Worm (Caenorhabditis elegans) whole organism, L3 larva: Measurements from ENCODE around the gene nlp-43.

Source experiments
- R02D3.7 ChIP-seq: fragments of 150-350 bp; optimal IDR thresholded peaks from 2 replicates; lab custom pipeline; 2014; ENCODE audit warnings: missing biosample characterization, missing genetic modification characterization
- ZK546.5 ChIP-seq: sonication (generic microtip); optimal IDR thresholded peaks from 2 replicates; lab custom pipeline; 2017; ENCODE audit warnings: missing biosample characterization, missing genetic modification characterization
- aly-2 ChIP-seq: fragments of 150-350 bp; optimal IDR thresholded peaks from 2 replicates; lab custom pipeline; 2014; ENCODE audit warnings: missing biosample characterization, missing genetic modification characterization
- ama-1 ChIP-seq: fragments of 150-350 bp; optimal IDR thresholded peaks from 2 replicates; lab custom pipeline; 2018
- ceh-16 ChIP-seq: sonication (generic microtip); optimal IDR thresholded peaks from 2 replicates; lab custom pipeline; 2017; ENCODE audit warnings: missing biosample characterization, missing genetic modification characterization
- ceh-28 ChIP-seq: fragments of 150-350 bp; optimal IDR thresholded peaks from 2 replicates; lab custom pipeline; 2014; ENCODE audit warnings: missing biosample characterization, missing genetic modification reagents, missing genetic modification characterization
- ceh-82 ChIP-seq: fragments of 150-350 bp; optimal IDR thresholded peaks from 2 replicates; lab custom pipeline; 2014; ENCODE audit warnings: missing biosample characterization, missing genetic modification characterization
- ceh-9 ChIP-seq: sonication (generic microtip); optimal IDR thresholded peaks from 2 replicates; lab custom pipeline; 2018; ENCODE audit warnings: missing biosample characterization, missing genetic modification characterization
- daf-12 ChIP-seq: fragments of 150-350 bp; optimal IDR thresholded peaks from 2 replicates; lab custom pipeline; 2014; ENCODE audit warnings: missing biosample characterization, missing genetic modification reagents, missing genetic modification characterization
- egl-27 ChIP-seq: sonication (generic microtip); optimal IDR thresholded peaks from 4 replicates; lab custom pipeline; 2017; ENCODE audit warnings: missing biosample characterization, missing genetic modification reagents, missing genetic modification characterization
- egl-5 ChIP-seq: fragments of 150-350 bp; optimal IDR thresholded peaks from 2 replicates; lab custom pipeline; 2017; ENCODE audit warnings: missing biosample characterization, missing genetic modification reagents, missing genetic modification characterization, inconsistent platforms
- elt-1 ChIP-seq: fragments of 150-350 bp; optimal IDR thresholded peaks from 2 replicates; lab custom pipeline; 2014; ENCODE audit warnings: missing biosample characterization, missing genetic modification characterization
- elt-2 ChIP-seq: sonication (generic microtip); optimal IDR thresholded peaks from 2 replicates; lab custom pipeline; 2016; ENCODE audit warnings: missing genetic modification reagents, mild to moderate bottlenecking, missing genetic modification characterization, missing compliant biosample characterization
- elt-3 ChIP-seq, 3 experiments: fragments of 150-350 bp in 1 of 3; sonication (generic microtip) in 2 of 3; optimal IDR thresholded peaks; 2 replicates in 2 of 3; 4 replicates in 1 of 3; lab custom pipeline; 2014 to 2017; ENCODE audit warnings: missing biosample characterization in 3 of 3, missing genetic modification characterization in 3 of 3
- eor-1 ChIP-seq, 2 experiments: fragments of 150-350 bp; optimal IDR thresholded peaks; 2 replicates each; lab custom pipeline; 2014 to 2018; ENCODE audit warnings: missing biosample characterization in 2 of 2, missing genetic modification characterization in 2 of 2
- fkh-10 ChIP-seq: sonication (generic microtip); optimal IDR thresholded peaks from 2 replicates; lab custom pipeline; 2017; ENCODE audit warnings: missing biosample characterization, missing genetic modification reagents, missing genetic modification characterization
- fkh-2 ChIP-seq: fragments of 150-350 bp; optimal IDR thresholded peaks from 2 replicates; lab custom pipeline; 2014; ENCODE audit warnings: missing biosample characterization, missing genetic modification reagents, missing genetic modification characterization
- fos-1 ChIP-seq: fragments of 150-350 bp; optimal IDR thresholded peaks from 2 replicates; lab custom pipeline; 2014; ENCODE audit warnings: missing biosample characterization, missing genetic modification characterization
- hmg-11 ChIP-seq: sonication (generic microtip); optimal IDR thresholded peaks from 2 replicates; lab custom pipeline; 2016; ENCODE audit warnings: missing genetic modification characterization, missing compliant biosample characterization
- jun-1 ChIP-seq: fragments of 150-350 bp; optimal IDR thresholded peaks from 2 replicates; lab custom pipeline; 2014; ENCODE audit warnings: missing biosample characterization, missing genetic modification reagents, missing genetic modification characterization
- lin-15B ChIP-seq: fragments of 150-350 bp; optimal IDR thresholded peaks from 2 replicates; lab custom pipeline; 2014; ENCODE audit warnings: missing biosample characterization, missing genetic modification characterization
- lin-39 ChIP-seq: fragments of 150-350 bp; optimal IDR thresholded peaks from 2 replicates; lab custom pipeline; 2018; ENCODE audit warnings: missing biosample characterization, missing genetic modification reagents, missing genetic modification characterization
- lsy-12 ChIP-seq: sonication (generic microtip); optimal IDR thresholded peaks from 2 replicates; lab custom pipeline; 2016; ENCODE audit warnings: mild to moderate bottlenecking, missing genetic modification characterization, missing compliant biosample characterization
- mdl-1 ChIP-seq: fragments of 150-350 bp; optimal IDR thresholded peaks from 2 replicates; lab custom pipeline; 2014; ENCODE audit warnings: missing biosample characterization, missing genetic modification characterization
- mml-1 ChIP-seq: fragments of 150-350 bp; sonication (generic microtip); optimal IDR thresholded peaks from 3 replicates; lab custom pipeline; 2014; ENCODE audit warnings: missing biosample characterization, missing genetic modification characterization
- nfya-1 ChIP-seq: sonication (generic microtip); optimal IDR thresholded peaks from 2 replicates; lab custom pipeline; 2017; ENCODE audit warnings: missing genetic modification characterization, mild to moderate bottlenecking, missing compliant biosample characterization, antibody characterized with exemption, moderate library complexity; ENCODE audit not compliant: insufficient read depth
- nhr-11 ChIP-seq: fragments of 150-350 bp; optimal IDR thresholded peaks from 2 replicates; lab custom pipeline; 2014; ENCODE audit warnings: missing biosample characterization, missing genetic modification characterization
- nhr-12 ChIP-seq: fragments of 150-350 bp; optimal IDR thresholded peaks from 2 replicates; lab custom pipeline; 2014; ENCODE audit warnings: missing biosample characterization, missing genetic modification characterization
- nhr-23 ChIP-seq: fragments of 150-350 bp; optimal IDR thresholded peaks from 2 replicates; lab custom pipeline; 2014; ENCODE audit warnings: missing biosample characterization, missing genetic modification reagents, missing genetic modification characterization
- nhr-237 ChIP-seq: fragments of 150-350 bp; optimal IDR thresholded peaks from 2 replicates; lab custom pipeline; 2014; ENCODE audit warnings: missing biosample characterization, missing genetic modification characterization
- nhr-25 ChIP-seq: sonication (generic microtip); optimal IDR thresholded peaks from 2 replicates; lab custom pipeline; 2017; ENCODE audit warnings: missing biosample characterization, missing genetic modification characterization
- nhr-28 ChIP-seq: fragments of 150-350 bp; optimal IDR thresholded peaks from 2 replicates; lab custom pipeline; 2014; ENCODE audit warnings: missing biosample characterization, missing genetic modification characterization
- nhr-43 ChIP-seq: sonication (generic microtip); optimal IDR thresholded peaks from 2 replicates; lab custom pipeline; 2016; ENCODE audit warnings: mild to moderate bottlenecking, missing genetic modification characterization, missing compliant biosample characterization; ENCODE audit not compliant: poor library complexity, severe bottlenecking
- nhr-67 ChIP-seq: fragments of 150-350 bp; optimal IDR thresholded peaks from 2 replicates; lab custom pipeline; 2014; ENCODE audit warnings: missing biosample characterization, missing genetic modification characterization
- nhr-76 ChIP-seq: fragments of 150-350 bp; sonication (generic microtip); optimal IDR thresholded peaks from 5 replicates; lab custom pipeline; 2014; ENCODE audit warnings: missing biosample characterization, missing genetic modification characterization
- nhr-77 ChIP-seq: fragments of 150-350 bp; optimal IDR thresholded peaks from 2 replicates; lab custom pipeline; 2014; ENCODE audit warnings: missing biosample characterization, missing genetic modification characterization
- pha-4 ChIP-seq: fragments of 150-350 bp; optimal IDR thresholded peaks from 2 replicates; lab custom pipeline; 2014; ENCODE audit warnings: missing biosample characterization, missing genetic modification reagents, missing genetic modification characterization
- pqm-1 ChIP-seq: fragments of 150-350 bp; optimal IDR thresholded peaks from 2 replicates; lab custom pipeline; 2017; ENCODE audit warnings: missing biosample characterization, missing genetic modification characterization, inconsistent platforms
- sea-2 ChIP-seq: fragments of 150-350 bp; sonication (generic microtip); optimal IDR thresholded peaks from 4 replicates; lab custom pipeline; 2014; ENCODE audit warnings: missing biosample characterization, missing genetic modification reagents, missing genetic modification characterization
- skn-1 ChIP-seq: fragments of 150-350 bp; optimal IDR thresholded peaks from 2 replicates; lab custom pipeline; 2014; ENCODE audit warnings: missing biosample characterization, missing genetic modification characterization
- snpc-4 ChIP-seq: fragments of 150-350 bp; optimal IDR thresholded peaks from 2 replicates; lab custom pipeline; 2014; ENCODE audit warnings: missing biosample characterization, missing genetic modification characterization
- tbx-2 ChIP-seq: sonication (generic microtip); optimal IDR thresholded peaks from 2 replicates; lab custom pipeline; 2016; ENCODE audit warnings: mild to moderate bottlenecking, missing genetic modification characterization, missing compliant biosample characterization
- unc-39 ChIP-seq: sonication (generic microtip); optimal IDR thresholded peaks from 4 replicates; lab custom pipeline; 2017; ENCODE audit warnings: missing biosample characterization, missing genetic modification characterization
- unc-62 ChIP-seq: fragments of 150-350 bp; sonication (generic microtip); optimal IDR thresholded peaks from 4 replicates; lab custom pipeline; 2014; ENCODE audit warnings: missing biosample characterization, missing genetic modification reagents, missing genetic modification characterization
- zag-1 ChIP-seq: fragments of 150-350 bp; optimal IDR thresholded peaks from 2 replicates; lab custom pipeline; 2014; ENCODE audit warnings: missing biosample characterization, missing genetic modification characterization
- ztf-11 ChIP-seq: fragments of 150-350 bp; optimal IDR thresholded peaks from 2 replicates; lab custom pipeline; 2014; ENCODE audit warnings: missing biosample characterization, missing genetic modification characterization
- ztf-4 ChIP-seq: fragments of 150-350 bp; optimal IDR thresholded peaks from 2 replicates; lab custom pipeline; 2014; ENCODE audit warnings: missing biosample characterization, missing genetic modification characterization

nlp-43 gene

DNA sequence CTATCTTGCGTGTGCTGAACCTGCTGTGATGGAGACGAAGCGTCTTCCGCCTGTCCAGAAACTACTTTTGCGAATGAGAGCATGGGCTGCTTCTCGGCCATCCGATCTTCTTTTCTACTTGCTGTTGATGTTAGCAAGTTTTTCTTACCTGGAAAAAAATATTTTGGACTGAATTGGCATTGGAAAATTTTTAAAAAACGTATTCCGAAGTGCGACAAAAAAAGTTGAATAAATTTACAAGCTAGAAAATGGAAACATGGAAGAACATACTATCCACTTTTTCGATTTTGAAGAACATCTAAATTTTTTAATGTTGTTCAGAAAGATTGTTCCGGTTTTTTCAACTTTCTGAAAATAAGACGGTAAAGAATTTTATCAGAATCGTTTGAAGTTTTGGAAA is 24.7 kb upstream of the nlp-43 start, which contains the start of gene larp-1:
Gene larp-1 (minus strand): TSS at position 101 of the 400 bp plus-strand sequence.
- TF ChIP-seq nhr-23 (tag; lab: Kevin White, UChicago) (no peak), elt-1 (tag; lab: Kevin White, UChicago) (no peak), aly-2 (tag; lab: Kevin White, UChicago) (no peak), ceh-82 (tag; lab: Kevin White, UChicago) (no peak), snpc-4 (tag; lab: Kevin White, UChicago) (no peak), fkh-2 (tag; lab: Kevin White, UChicago) (no peak), unc-62 (GFP tag; lab: Kevin White, UChicago) (no peak), daf-12 (no peak), lin-39 (tag; lab: Kevin White, UChicago) (no peak)

DNA sequence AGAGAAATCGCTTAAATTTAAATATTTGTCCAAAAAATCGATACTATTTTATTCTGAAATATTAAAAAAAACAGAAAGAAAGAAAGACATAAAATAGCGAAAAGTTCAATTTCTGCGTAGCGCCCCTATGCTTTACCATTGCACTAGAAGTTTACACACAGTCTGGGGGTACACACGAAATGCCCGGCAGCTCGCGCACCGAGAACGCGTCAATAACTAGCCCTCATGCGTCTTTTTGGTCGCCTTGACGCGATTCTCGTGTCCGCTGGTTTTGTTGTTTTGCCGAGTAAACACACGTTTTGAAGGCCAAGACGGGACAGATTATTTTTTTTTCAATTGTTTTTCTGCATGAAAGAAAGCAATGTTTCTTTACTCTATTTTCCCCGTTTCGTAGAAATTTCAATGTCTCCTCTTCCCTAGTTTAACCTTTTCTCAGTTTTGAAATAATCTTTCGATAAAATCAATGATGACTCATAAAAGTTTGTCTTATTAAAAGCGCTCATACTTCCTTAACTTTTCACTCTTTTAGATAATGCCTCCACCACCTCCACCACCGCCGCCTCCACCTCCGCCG is 24.0 kb upstream of the nlp-43 start, which contains the start of gene wip-1:
Gene wip-1 (plus strand): TSS at position 524 of the 574 bp plus-strand sequence.
- TF ChIP-seq ama-1 (lab: Kevin White, UChicago): peak; percentile 77
- TF ChIP-seq mdl-1: peak; percentile 61
- TF ChIP-seq nhr-12 (tag; lab: Kevin White, UChicago): no peak
- TF ChIP-seq aly-2 (tag; lab: Kevin White, UChicago): peak; percentile 62
- TF ChIP-seq pqm-1 (tag; lab: Kevin White, UChicago): peak; percentile 90
- peak; percentile 49 for TF ChIP-seq nhr-28 (tag; lab: Kevin White, UChicago)
- TF ChIP-seq pha-4 (tag; lab: Kevin White, UChicago): peak; percentile 100
- no peak for TF ChIP-seq unc-39 (tag; lab: Kevin White, UChicago)
- TF ChIP-seq zag-1 (tag; lab: Kevin White, UChicago): peak; percentile 29
- peak; percentile 82 for TF ChIP-seq fos-1
- peak; percentile 97 for TF ChIP-seq jun-1 (tag; lab: Kevin White, UChicago)
- TF ChIP-seq nfya-1 (tag; lab: Kevin White, UChicago): peak; percentile 97
- TF ChIP-seq nhr-25 (tag; lab: Kevin White, UChicago): peak; percentile 100
- TF ChIP-seq lin-15B (tag; lab: Kevin White, UChicago): peak; percentile 95
- TF ChIP-seq eor-1 (tag; optimal IDR thresholded peaks at IDR 0.05; lab: Kevin White, UChicago): no peak
- peak; percentile 5 to 73 (median 6) for TF ChIP-seq elt-3 (tag; optimal IDR thresholded peaks at IDR 0.05; lab: Kevin White, UChicago)
- peak; percentile 2 for TF ChIP-seq daf-12
- peak; percentile 98 for TF ChIP-seq hmg-11 (tag; lab: Kevin White, UChicago)
- TF ChIP-seq mml-1: no peak
- TF ChIP-seq ztf-11 (tag; lab: Kevin White, UChicago): no peak
- peak; percentile 98 for TF ChIP-seq lsy-12 (tag; lab: Kevin White, UChicago)
- peak; percentile 91 for TF ChIP-seq fkh-10 (GFP tag; lab: Kevin White, UChicago)
- TF ChIP-seq ceh-82 (tag; lab: Kevin White, UChicago): peak; percentile 87
- TF ChIP-seq nhr-23 (tag; lab: Kevin White, UChicago): peak; percentile 99
- TF ChIP-seq egl-5 (tag; lab: Kevin White, UChicago): peak; percentile 92
- no peak for TF ChIP-seq nhr-237
- TF ChIP-seq ceh-28 (tag; lab: Kevin White, UChicago): peak; percentile 93
- TF ChIP-seq elt-1 (tag; lab: Kevin White, UChicago): peak; percentile 73
- TF ChIP-seq tbx-2: peak; percentile 95
- TF ChIP-seq ZK546.5 (tag; lab: Kevin White, UChicago): peak; percentile 60
- TF ChIP-seq R02D3.7: peak; percentile 86
- peak; percentile 96 for TF ChIP-seq skn-1 (tag; lab: Kevin White, UChicago)
- TF ChIP-seq snpc-4 (tag; lab: Kevin White, UChicago): peak; percentile 95
- TF ChIP-seq nhr-77 (tag; lab: Kevin White, UChicago): peak; percentile 88
- peak; percentile 68 for TF ChIP-seq ceh-16 (tag; lab: Kevin White, UChicago)
- peak; percentile 95 for TF ChIP-seq egl-27 (tag; lab: Kevin White, UChicago)
- TF ChIP-seq lin-39 (tag; lab: Kevin White, UChicago): peak; percentile 97
- peak; percentile 83 for TF ChIP-seq ztf-4 (tag; lab: Kevin White, UChicago)
- peak; percentile 93 for TF ChIP-seq elt-2
- TF ChIP-seq nhr-76 (tag; lab: Kevin White, UChicago): peak; percentile 40
- TF ChIP-seq nhr-11 (tag; lab: Kevin White, UChicago): peak; percentile 91
- TF ChIP-seq nhr-43 (tag; lab: Kevin White, UChicago): peak; percentile 97
- TF ChIP-seq fkh-2 (tag; lab: Kevin White, UChicago): no peak
- TF ChIP-seq unc-62 (GFP tag; lab: Kevin White, UChicago): peak; percentile 60
- TF ChIP-seq ceh-9 (tag; lab: Kevin White, UChicago): no peak
- TF ChIP-seq sea-2 (GFP tag; lab: Kevin White, UChicago): no peak
- no peak for TF ChIP-seq nhr-67 (tag; lab: Kevin White, UChicago)
